Worm (Caenorhabditis elegans) whole organism, L2 larva: ENCODE data around the gene nsun-1.
A peak's percentile ranks its signal among the peaks of the same experiment; 100 is the strongest.
"Not testable (repeated sequence)": the region's sequence is repeated elsewhere in the genome, so short reads cannot be mapped to it uniquely, and the experiment has no call there.

Experiments
- R02D3.7 ChIP-seq: fragments of 150-350 bp; optimal IDR thresholded peaks from 2 replicates; lab custom pipeline; 2014; ENCODE audit warnings: missing biosample characterization, missing genetic modification characterization
- Y55F3AM.14 ChIP-seq: fragments of 200-800 bp; sonication (Bioruptor generic); optimal IDR thresholded peaks from 2 replicates; lab custom pipeline; 2018; ENCODE audit warnings: mild to moderate bottlenecking, missing genetic modification characterization, missing compliant biosample characterization
- ZK546.5 ChIP-seq: sonication (generic microtip); optimal IDR thresholded peaks from 2 replicates; lab custom pipeline; 2017; ENCODE audit warnings: missing biosample characterization, missing genetic modification characterization
- aly-2 ChIP-seq: fragments of 150-350 bp; optimal IDR thresholded peaks from 2 replicates; lab custom pipeline; 2014; ENCODE audit warnings: missing biosample characterization, missing genetic modification characterization
- ama-1 ChIP-seq: fragments of 150-350 bp; optimal IDR thresholded peaks from 2 replicates; lab custom pipeline; 2018; ENCODE audit warnings: inconsistent platforms
- ceh-16 ChIP-seq: fragments of 150-350 bp; optimal IDR thresholded peaks from 2 replicates; lab custom pipeline; 2014; ENCODE audit warnings: missing biosample characterization, missing genetic modification characterization
- ceh-82 ChIP-seq: fragments of 150-350 bp; optimal IDR thresholded peaks from 2 replicates; lab custom pipeline; 2014; ENCODE audit warnings: missing biosample characterization, missing genetic modification characterization
- crh-2 ChIP-seq: sonication (generic microtip); optimal IDR thresholded peaks from 2 replicates; lab custom pipeline; 2017; ENCODE audit warnings: missing biosample characterization, missing genetic modification characterization
- dmd-4 ChIP-seq: sonication (generic microtip); optimal IDR thresholded peaks from 2 replicates; lab custom pipeline; 2017; ENCODE audit warnings: missing biosample characterization, missing genetic modification characterization
- fos-1 ChIP-seq: fragments of 150-350 bp; optimal IDR thresholded peaks from 2 replicates; lab custom pipeline; 2014; ENCODE audit warnings: missing biosample characterization, missing genetic modification characterization
- lin-13 ChIP-seq: fragments of 150-350 bp; optimal IDR thresholded peaks from 2 replicates; lab custom pipeline; 2014; ENCODE audit warnings: missing biosample characterization, missing genetic modification reagents, missing genetic modification characterization
- lsy-2 ChIP-seq, 2 experiments: fragments of 150-350 bp in 1 of 2; sonication (generic microtip) in 1 of 2; optimal IDR thresholded peaks; 2 replicates each; lab custom pipeline; 2014 to 2017; ENCODE audit warnings: missing biosample characterization in 2 of 2, missing genetic modification characterization in 2 of 2
- mbf-1 ChIP-seq: sonication (generic microtip); optimal IDR thresholded peaks from 2 replicates; lab custom pipeline; 2017; ENCODE audit warnings: missing biosample characterization, missing genetic modification characterization
- nhr-11 ChIP-seq: fragments of 150-350 bp; optimal IDR thresholded peaks from 2 replicates; lab custom pipeline; 2014; ENCODE audit warnings: missing biosample characterization, missing genetic modification characterization
- nhr-12 ChIP-seq: fragments of 150-350 bp; optimal IDR thresholded peaks from 2 replicates; lab custom pipeline; 2014; ENCODE audit warnings: missing biosample characterization, missing genetic modification characterization
- nhr-129 ChIP-seq: fragments of 150-350 bp; optimal IDR thresholded peaks from 2 replicates; lab custom pipeline; 2014; ENCODE audit warnings: missing biosample characterization, missing genetic modification characterization
- nhr-21 ChIP-seq: fragments of 150-350 bp; optimal IDR thresholded peaks from 2 replicates; lab custom pipeline; 2014; ENCODE audit warnings: missing biosample characterization, missing genetic modification characterization
- nhr-23 ChIP-seq: fragments of 150-350 bp; optimal IDR thresholded peaks from 2 replicates; lab custom pipeline; 2014; ENCODE audit warnings: missing biosample characterization, missing genetic modification reagents, missing genetic modification characterization
- nhr-237 ChIP-seq: fragments of 150-350 bp; optimal IDR thresholded peaks from 2 replicates; lab custom pipeline; 2014; ENCODE audit warnings: missing biosample characterization, missing genetic modification characterization
- nhr-25 ChIP-seq: fragments of 150-350 bp; sonication (generic microtip); optimal IDR thresholded peaks from 3 replicates; lab custom pipeline; 2014; ENCODE audit warnings: missing biosample characterization, missing genetic modification characterization
- nhr-77 ChIP-seq: fragments of 150-350 bp; optimal IDR thresholded peaks from 2 replicates; lab custom pipeline; 2014; ENCODE audit warnings: missing biosample characterization, missing genetic modification characterization
- sem-4 ChIP-seq: fragments of 150-350 bp; optimal IDR thresholded peaks from 2 replicates; lab custom pipeline; 2014; ENCODE audit warnings: missing biosample characterization, missing genetic modification reagents, missing genetic modification characterization
- sma-3 ChIP-seq: sonication (generic microtip); optimal IDR thresholded peaks from 2 replicates; lab custom pipeline; 2016; ENCODE audit warnings: missing genetic modification reagents, missing genetic modification characterization, missing compliant biosample characterization
- sma-9 ChIP-seq, 2 experiments: fragments of 150-350 bp in 1 of 2; sonication (generic microtip) in 1 of 2; optimal IDR thresholded peaks; 2 replicates each; lab custom pipeline; 2014 to 2016; ENCODE audit warnings: missing genetic modification characterization in 2 of 2, mild to moderate bottlenecking in 1 of 2, missing biosample characterization in 1 of 2, missing compliant biosample characterization in 1 of 2, missing genetic modification reagents in 1 of 2, moderate library complexity in 1 of 2
- unc-39 ChIP-seq: fragments of 150-350 bp; optimal IDR thresholded peaks from 2 replicates; lab custom pipeline; 2014; ENCODE audit warnings: missing biosample characterization, missing genetic modification characterization
- zag-1 ChIP-seq: fragments of 150-350 bp; optimal IDR thresholded peaks from 2 replicates; lab custom pipeline; 2014; ENCODE audit warnings: missing biosample characterization, missing genetic modification characterization
- ztf-4 ChIP-seq: fragments of 150-350 bp; optimal IDR thresholded peaks from 2 replicates; lab custom pipeline; 2014; ENCODE audit warnings: missing biosample characterization, missing genetic modification characterization

The nsun-1 gene

ce11 chrII:467265-467664 lies 8.5 kb downstream of the nsun-1 start, which contains the start of gene nfyb-1:
Gene nfyb-1, minus strand, starts transcription at chrII:467365.
- no peak for TF ChIP-seq mbf-1 (tag; lab: Kevin White, UChicago)
- TF ChIP-seq nhr-21 (tag; lab: Kevin White, UChicago) = no peak
- TF ChIP-seq lin-13 (GFP tag; lab: Kevin White, UChicago) = no peak
- no peak for TF ChIP-seq Y55F3AM.14 (GFP tag; lab: Kevin White, UChicago)
- no peak for TF ChIP-seq nhr-77 (tag; lab: Kevin White, UChicago)
- TF ChIP-seq, all 48 proteins: peak for 0

ce11 chrII:461297-461696 lies 14.4 kb downstream of the nsun-1 start:
- TF ChIP-seq lsy-2 (tag; optimal IDR thresholded peaks at IDR 0.05; lab: Kevin White, UChicago) (peak; percentile 45 to 68), lin-13 (GFP tag; lab: Kevin White, UChicago) (no peak)

ce11 chrII:460835-461234 lies 14.9 kb downstream of the nsun-1 start, which contains the start of gene W10D9.3:
Gene W10D9.3, minus strand, starts transcription at chrII:460935.
- TF ChIP-seq R02D3.7 = no peak
- TF ChIP-seq ceh-82 (tag; lab: Kevin White, UChicago) = no peak
- no peak for TF ChIP-seq dmd-4 (tag; lab: Kevin White, UChicago)
- TF ChIP-seq Y55F3AM.14 (GFP tag; lab: Kevin White, UChicago) = no peak
- TF ChIP-seq ama-1 (lab: Kevin White, UChicago) = no peak
- no peak for TF ChIP-seq zag-1 (tag; lab: Kevin White, UChicago)
- TF ChIP-seq unc-39 = no peak
- no peak for TF ChIP-seq ceh-16 (tag; lab: Kevin White, UChicago)
- no peak for TF ChIP-seq ztf-4 (tag; lab: Kevin White, UChicago)
- TF ChIP-seq sma-9 (GFP tag; optimal IDR thresholded peaks at IDR 0.05; lab: Kevin White, UChicago) = no peak
- no peak for TF ChIP-seq sma-9 (tag; optimal IDR thresholded peaks at IDR 0.05; lab: Kevin White, UChicago)

- no peak for TF ChIP-seq nhr-129 (tag; lab: Kevin White, UChicago)
- no peak for TF ChIP-seq nhr-23 (tag; lab: Kevin White, UChicago)
- no peak for TF ChIP-seq ZK546.5
- no peak for TF ChIP-seq sma-9 (GFP tag; optimal IDR thresholded peaks at IDR 0.05; lab: Kevin White, UChicago)
- TF ChIP-seq sma-9 (tag; optimal IDR thresholded peaks at IDR 0.05; lab: Kevin White, UChicago) = no peak
- no peak for TF ChIP-seq nhr-12 (tag; lab: Kevin White, UChicago)
- no peak for TF ChIP-seq sma-3 (GFP tag; lab: Kevin White, UChicago)
- TF ChIP-seq nhr-25 (tag; lab: Kevin White, UChicago) = no peak
- no peak for TF ChIP-seq ama-1 (lab: Kevin White, UChicago)
- TF ChIP-seq Y55F3AM.14 (GFP tag; lab: Kevin White, UChicago) = no peak
- no peak for TF ChIP-seq nhr-11
- TF ChIP-seq aly-2 = no peak
- no peak for TF ChIP-seq unc-39
- no peak for TF ChIP-seq ceh-82 (tag; lab: Kevin White, UChicago)
- no peak for TF ChIP-seq nhr-237
- no peak for TF ChIP-seq sem-4
- no peak for TF ChIP-seq crh-2
- TF ChIP-seq fos-1 = no peak
Measured at ce11 chrII:457790-458189, 17.9 kb downstream of the nsun-1 start, which contains the start of gene gvd-1. Gene gvd-1, minus strand, starts transcription at chrII:457890.

- no peak for TF ChIP-seq ama-1 (lab: Kevin White, UChicago)
- TF ChIP-seq lsy-2 (tag; optimal IDR thresholded peaks at IDR 0.05; lab: Kevin White, UChicago) = peak; percentile 75 to 84
- peak; percentile 60 for TF ChIP-seq lin-13 (GFP tag; lab: Kevin White, UChicago)
Measured at ce11 chrII:456371-456770, 19.4 kb downstream of the nsun-1 start.

ce11 chrII:454646-455045 lies 21.1 kb downstream of the nsun-1 start, which contains the start of gene W10D9.1:
Gene W10D9.1, plus strand, starts transcription at chrII:454946.
- TF ChIP-seq nhr-21 (tag; lab: Kevin White, UChicago); Y55F3AM.14 (GFP tag; lab: Kevin White, UChicago); crh-2: not testable (repeated sequence)

- not testable (repeated sequence) for TF ChIP-seq dmd-4 (tag; lab: Kevin White, UChicago); unc-39; Y55F3AM.14 (GFP tag; lab: Kevin White, UChicago)
Measured at ce11 chrII:441102-441501, 34.6 kb downstream of the nsun-1 start, which contains the start of gene C24H12.1. Gene C24H12.1, plus strand, starts transcription at chrII:441402.
